Fruit fly (Drosophila melanogaster) whole organism, prepupa: ENCODE measurements around the gene Sec63.
A peak's percentile ranks its signal among the peaks of the same experiment; 100 is the strongest.

ENCODE experiments used
- Blimp-1 ChIP-seq: fragments of 200-800 bp; sonication (Bioruptor generic); optimal IDR thresholded peaks from 3 replicates; lab custom pipeline; 2017; ENCODE audit warnings: missing biosample characterization, missing genetic modification characterization, mild to moderate bottlenecking, moderate library complexity, missing genetic modification reagents
- CG10669 ChIP-seq: fragments of 200-800 bp; sonication (Bioruptor generic); optimal IDR thresholded peaks from 3 replicates; lab custom pipeline; 2018; ENCODE audit warnings: missing biosample characterization, mild to moderate bottlenecking, missing genetic modification characterization, moderate library complexity
- CG11294 ChIP-seq: fragments of 200-800 bp; sonication (Bioruptor generic); IDR thresholded peaks from 2 replicates; pipeline ENCODE4 v1.3.6; 2022; ENCODE audit warnings: missing biosample characterization, missing genetic modification characterization
- CG11762 ChIP-seq: fragments of 200-800 bp; sonication (Bioruptor generic); optimal IDR thresholded peaks from 3 replicates; lab custom pipeline; 2016; ENCODE audit warnings: missing biosample characterization, missing genetic modification characterization; ENCODE audit not compliant: insufficient read depth
- CG11902 ChIP-seq: fragments of 200-800 bp; sonication (Bioruptor generic); optimal IDR thresholded peaks from 3 replicates; lab custom pipeline; 2016; ENCODE audit warnings: missing biosample characterization, missing genetic modification characterization
- CG1621 ChIP-seq: fragments of 200-800 bp; sonication (Bioruptor generic); optimal IDR thresholded peaks from 3 replicates; lab custom pipeline; 2018; ENCODE audit warnings: missing biosample characterization, mild to moderate bottlenecking, missing genetic modification characterization
- CG16779 ChIP-seq: fragments of 200-800 bp; sonication (Bioruptor generic); optimal IDR thresholded peaks from 3 replicates; lab custom pipeline; 2017; ENCODE audit warnings: missing biosample characterization, mild to moderate bottlenecking, missing genetic modification characterization
- CG3032 ChIP-seq: fragments of 200-800 bp; optimal IDR thresholded peaks from 2 replicates; lab custom pipeline; 2019; ENCODE audit warnings: missing biosample characterization, mild to moderate bottlenecking, missing genetic modification characterization, moderate library complexity
- CG31627 ChIP-seq: fragments of 200-800 bp; sonication (Bioruptor generic); optimal IDR thresholded peaks from 3 replicates; lab custom pipeline; 2016; ENCODE audit warnings: missing biosample characterization, missing genetic modification characterization
- CG32006 ChIP-seq: fragments of 200-800 bp; sonication (Bioruptor generic); optimal IDR thresholded peaks from 3 replicates; lab custom pipeline; 2017; ENCODE audit warnings: missing biosample characterization, mild to moderate bottlenecking, missing genetic modification characterization
- CG34406 ChIP-seq: fragments of 200-800 bp; sonication (Bioruptor generic); optimal IDR thresholded peaks from 3 replicates; lab custom pipeline; 2016; ENCODE audit warnings: missing biosample characterization, missing genetic modification characterization
- CG3919 ChIP-seq: fragments of 200-800 bp; sonication (Bioruptor generic); optimal IDR thresholded peaks from 3 replicates; lab custom pipeline; 2016; ENCODE audit warnings: missing biosample characterization, missing genetic modification characterization
- CG4318 ChIP-seq: fragments of 200-800 bp; sonication (Bioruptor generic); optimal IDR thresholded peaks from 3 replicates; lab custom pipeline; 2017; ENCODE audit warnings: missing biosample characterization, mild to moderate bottlenecking, missing genetic modification characterization
- CG6163 ChIP-seq: fragments of 200-800 bp; sonication (Bioruptor generic); IDR thresholded peaks from 3 replicates; pipeline ENCODE4 v1.3.6; 2022; ENCODE audit warnings: missing biosample characterization, missing genetic modification characterization
- CG6276 ChIP-seq: fragments of 200-800 bp; sonication (Bioruptor generic); optimal IDR thresholded peaks from 2 replicates; lab custom pipeline; 2017; ENCODE audit warnings: missing biosample characterization, mild to moderate bottlenecking, missing genetic modification characterization
- CG6792 ChIP-seq: fragments of 200-800 bp; sonication (Bioruptor generic); optimal IDR thresholded peaks from 3 replicates; lab custom pipeline; 2016; ENCODE audit warnings: missing biosample characterization, missing genetic modification characterization
- CG6808 ChIP-seq: fragments of 200-800 bp; sonication (Bioruptor generic); optimal IDR thresholded peaks from 3 replicates; lab custom pipeline; 2017; ENCODE audit warnings: missing biosample characterization, missing genetic modification characterization, mild to moderate bottlenecking, moderate library complexity, missing genetic modification reagents
- CG6854 ChIP-seq: fragments of 200-800 bp; sonication (Bioruptor generic); optimal IDR thresholded peaks from 2 replicates; lab custom pipeline; 2017; ENCODE audit warnings: missing biosample characterization, mild to moderate bottlenecking, missing genetic modification characterization
- CG8119 ChIP-seq: fragments of 200-800 bp; sonication (Bioruptor generic); IDR thresholded peaks from 3 replicates; pipeline ENCODE4 v1.3.6; 2022; ENCODE audit warnings: missing biosample characterization, missing genetic modification characterization
- CG8319 ChIP-seq: fragments of 200-800 bp; sonication (Bioruptor generic); optimal IDR thresholded peaks from 3 replicates; lab custom pipeline; 2016; ENCODE audit warnings: missing biosample characterization, missing genetic modification characterization
- CG9139 ChIP-seq: fragments of 200-800 bp; sonication (Bioruptor generic); optimal IDR thresholded peaks from 3 replicates; lab custom pipeline; 2017; ENCODE audit warnings: missing biosample characterization, mild to moderate bottlenecking, missing genetic modification characterization
- Eip75B ChIP-seq: fragments of 200-800 bp; sonication (Bioruptor generic); optimal IDR thresholded peaks from 3 replicates; lab custom pipeline; 2016; ENCODE audit warnings: missing biosample characterization, missing genetic modification characterization
- Ets21C ChIP-seq: fragments of 200-800 bp; sonication (Bioruptor generic); optimal IDR thresholded peaks from 3 replicates; lab custom pipeline; 2016; ENCODE audit warnings: missing biosample characterization, missing genetic modification characterization
- Ets96B ChIP-seq: fragments of 200-800 bp; optimal IDR thresholded peaks from 2 replicates; lab custom pipeline; 2019; ENCODE audit warnings: missing biosample characterization, mild to moderate bottlenecking, missing genetic modification characterization, moderate library complexity
- Gug ChIP-seq: fragments of 200-800 bp; sonication (Bioruptor generic); IDR thresholded peaks from 2 replicates; pipeline ENCODE4 v1.3.6; 2022; ENCODE audit warnings: missing biosample characterization, missing genetic modification characterization
- Hr38 ChIP-seq: sonication (Bioruptor generic); optimal IDR thresholded peaks from 2 replicates; lab custom pipeline; 2016; ENCODE audit warnings: missing biosample characterization, missing genetic modification characterization
- Hr39 ChIP-seq: fragments of 200-800 bp; sonication (Bioruptor generic); optimal IDR thresholded peaks from 2 replicates; lab custom pipeline; 2016; ENCODE audit warnings: missing biosample characterization, missing genetic modification characterization
- Hr4 ChIP-seq: fragments of 200-800 bp; sonication (Bioruptor generic); optimal IDR thresholded peaks from 3 replicates; lab custom pipeline; 2016; ENCODE audit warnings: missing biosample characterization, missing genetic modification characterization
- Lpt ChIP-seq: fragments of 200-800 bp; sonication (Bioruptor generic); optimal IDR thresholded peaks from 3 replicates; lab custom pipeline; 2016; ENCODE audit warnings: missing biosample characterization, missing genetic modification characterization
- Met ChIP-seq: fragments of 200-800 bp; sonication (Bioruptor generic); optimal IDR thresholded peaks from 3 replicates; lab custom pipeline; 2016; ENCODE audit warnings: missing biosample characterization, missing genetic modification characterization
- OdsH ChIP-seq: fragments of 200-800 bp; sonication (Bioruptor generic); optimal IDR thresholded peaks from 3 replicates; lab custom pipeline; 2016; ENCODE audit warnings: missing biosample characterization, missing genetic modification characterization
- Smox ChIP-seq: fragments of 200-800 bp; sonication (Bioruptor generic); optimal IDR thresholded peaks from 3 replicates; lab custom pipeline; 2016; ENCODE audit warnings: missing biosample characterization, missing genetic modification characterization
- Sox102F ChIP-seq: fragments of 200-800 bp; sonication (Bioruptor generic); optimal IDR thresholded peaks from 2 replicates; lab custom pipeline; 2016; ENCODE audit warnings: missing biosample characterization, mild to moderate bottlenecking, missing genetic modification characterization
- Sox14 ChIP-seq: fragments of 200-800 bp; sonication (Bioruptor generic); optimal IDR thresholded peaks from 3 replicates; lab custom pipeline; 2016; ENCODE audit warnings: missing biosample characterization, missing genetic modification characterization
- Sox15 ChIP-seq: fragments of 200-800 bp; sonication (Bioruptor generic); optimal IDR thresholded peaks from 3 replicates; lab custom pipeline; 2016; ENCODE audit warnings: missing biosample characterization, missing genetic modification characterization
- achi ChIP-seq: fragments of 200-800 bp; sonication (Bioruptor generic); optimal IDR thresholded peaks from 3 replicates; lab custom pipeline; 2016; ENCODE audit warnings: missing biosample characterization, missing genetic modification characterization
- cyc ChIP-seq: fragments of 200-800 bp; sonication (Bioruptor generic); optimal IDR thresholded peaks from 3 replicates; lab custom pipeline; 2016; ENCODE audit warnings: missing biosample characterization, missing genetic modification characterization
- dac ChIP-seq: fragments of 200-800 bp; sonication (Bioruptor generic); optimal IDR thresholded peaks from 2 replicates; lab custom pipeline; 2017; ENCODE audit warnings: missing biosample characterization, mild to moderate bottlenecking, missing genetic modification characterization
- dsx ChIP-seq: fragments of 200-800 bp; optimal IDR thresholded peaks from 3 replicates; lab custom pipeline; 2019; ENCODE audit warnings: missing biosample characterization, mild to moderate bottlenecking, missing genetic modification characterization, moderate library complexity; ENCODE audit not compliant: poor library complexity, severe bottlenecking
- eg ChIP-seq: fragments of 200-800 bp; sonication (Bioruptor generic); IDR thresholded peaks from 3 replicates; pipeline ENCODE4 v1.3.6; 2022; ENCODE audit warnings: missing biosample characterization, missing genetic modification characterization
- esn ChIP-seq: fragments of 200-800 bp; sonication (Bioruptor generic); optimal IDR thresholded peaks from 2 replicates; lab custom pipeline; 2016; ENCODE audit warnings: missing biosample characterization, mild to moderate bottlenecking, missing genetic modification characterization, moderate library complexity
- fd59A ChIP-seq: fragments of 200-800 bp; sonication (Bioruptor generic); optimal IDR thresholded peaks from 2 replicates; lab custom pipeline; 2017; ENCODE audit warnings: missing biosample characterization, mild to moderate bottlenecking, missing genetic modification characterization, missing genetic modification reagents
- fd85E ChIP-seq: fragments of 200-800 bp; sonication (Bioruptor generic); optimal IDR thresholded peaks from 3 replicates; lab custom pipeline; 2016; ENCODE audit warnings: missing biosample characterization, missing genetic modification characterization
- lz ChIP-seq: fragments of 200-800 bp; sonication (Bioruptor generic); optimal IDR thresholded peaks from 3 replicates; lab custom pipeline; 2016; ENCODE audit warnings: missing biosample characterization, missing genetic modification characterization
- net ChIP-seq: fragments of 200-800 bp; sonication (Bioruptor generic); optimal IDR thresholded peaks from 3 replicates; lab custom pipeline; 2016; ENCODE audit warnings: missing biosample characterization, missing genetic modification characterization
- pdm3 ChIP-seq: fragments of 200-800 bp; sonication (Bioruptor generic); optimal IDR thresholded peaks from 3 replicates; lab custom pipeline; 2016; ENCODE audit warnings: missing biosample characterization, missing genetic modification characterization
- salr ChIP-seq, 2 experiments: fragments of 200-800 bp; sonication (Bioruptor generic); optimal IDR thresholded peaks; 3 replicates each; lab custom pipeline; 2016 to 2018; ENCODE audit warnings: missing biosample characterization in 2 of 2, missing genetic modification characterization in 2 of 2, mild to moderate bottlenecking in 1 of 2
- spab ChIP-seq: fragments of 200-800 bp; sonication (Bioruptor generic); optimal IDR thresholded peaks from 2 replicates; lab custom pipeline; 2017; ENCODE audit warnings: missing biosample characterization, mild to moderate bottlenecking, missing genetic modification characterization, missing genetic modification reagents
- ss ChIP-seq, 2 experiments: fragments of 200-800 bp; sonication (Bioruptor generic); optimal IDR thresholded peaks; 2 replicates in 1 of 2; 3 replicates in 1 of 2; lab custom pipeline; 2017 to 2018; ENCODE audit warnings: mild to moderate bottlenecking in 2 of 2, missing biosample characterization in 2 of 2, missing genetic modification characterization in 2 of 2, moderate library complexity in 1 of 2
- svp ChIP-seq: fragments of 200-800 bp; sonication (Bioruptor generic); peaks from one replicate; lab custom pipeline; 2016; ENCODE audit warnings: missing biosample characterization, missing genetic modification characterization
- topi ChIP-seq: fragments of 200-800 bp; sonication (Bioruptor generic); optimal IDR thresholded peaks from 3 replicates; lab custom pipeline; 2016; ENCODE audit warnings: missing biosample characterization, missing genetic modification characterization
- vri ChIP-seq: fragments of 200-800 bp; sonication (Bioruptor generic); optimal IDR thresholded peaks from 3 replicates; lab custom pipeline; 2016; ENCODE audit warnings: missing biosample characterization, mild to moderate bottlenecking, missing genetic modification characterization

Sec63 gene

DNA sequence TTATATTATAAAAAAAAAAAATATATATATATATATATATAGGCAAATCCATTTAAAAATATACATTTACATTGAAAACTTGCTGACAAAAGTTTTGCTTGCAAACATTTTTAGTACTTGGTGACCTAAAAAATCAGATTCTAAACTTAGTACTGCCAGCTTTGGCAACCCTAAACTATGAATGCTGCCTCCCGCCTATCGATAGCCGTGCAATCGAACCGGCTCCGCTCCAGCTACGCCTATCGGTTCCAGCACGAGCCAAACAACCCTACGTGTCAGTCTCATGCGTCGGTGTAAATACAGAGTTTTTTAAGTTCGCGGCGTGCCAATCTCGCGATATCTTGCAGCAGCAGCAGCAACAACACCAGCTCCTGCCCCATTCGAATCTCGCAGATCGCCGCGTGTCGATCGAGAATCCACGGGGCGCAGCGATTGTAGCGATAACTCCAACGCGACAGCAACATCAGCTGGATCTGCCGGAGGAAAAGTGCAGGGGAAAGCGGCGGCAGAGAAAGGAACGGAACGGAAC lies at the start of gene Sec63:
Sec63 (plus strand) TSS at position 238 of the 529 bp plus-strand sequence.
- peak; percentile 38 for TF ChIP-seq CG3032 (tag; lab: Kevin White, UChicago)
- TF ChIP-seq CG6792 (GFP tag; lab: Kevin White, UChicago), result peak; percentile 4
- no peak for TF ChIP-seq fd59A (GFP tag; lab: Kevin White, UChicago)
- no peak for TF ChIP-seq svp (GFP tag; lab: Kevin White, UChicago)
- TF ChIP-seq CG32006 (GFP tag; lab: Kevin White, UChicago), result peak; percentile 43
- peak; percentile 50 for TF ChIP-seq OdsH (GFP tag; lab: Kevin White, UChicago)
- TF ChIP-seq CG8119 (GFP tag; lab: Robert Waterston, UW), result no peak; the same call in 2 of the 3 replicates
- TF ChIP-seq fd85E (GFP tag; lab: Kevin White, UChicago), result no peak
- no peak for TF ChIP-seq salr (GFP tag; optimal IDR thresholded peaks at IDR 0.05; lab: Kevin White, UChicago)
- TF ChIP-seq CG4318 (GFP tag; lab: Kevin White, UChicago), result no peak
- no peak for TF ChIP-seq Sox102F (GFP tag; lab: Kevin White, UChicago)
- peak; percentile 49 for TF ChIP-seq achi (GFP tag; lab: Kevin White, UChicago)
- TF ChIP-seq pdm3, result no peak
- TF ChIP-seq CG6808 (GFP tag; lab: Kevin White, UChicago), result peak; percentile 17
- TF ChIP-seq CG11762 (GFP tag; lab: Kevin White, UChicago), result no peak
- peak; percentile 96 for TF ChIP-seq CG8319 (GFP tag; lab: Kevin White, UChicago)
- TF ChIP-seq Ets21C (GFP tag; lab: Kevin White, UChicago), result no peak
- TF ChIP-seq CG31627 (GFP tag; lab: Kevin White, UChicago), result peak; percentile 34
- TF ChIP-seq CG34406 (GFP tag; lab: Kevin White, UChicago), result peak; percentile 38
- no peak for TF ChIP-seq ss (GFP tag; optimal IDR thresholded peaks at IDR 0.05; lab: Kevin White, UChicago)
- TF ChIP-seq Hr4 (GFP tag; lab: Kevin White, UChicago), result no peak
- TF ChIP-seq esn (GFP tag; lab: Kevin White, UChicago), result peak; percentile 16
- TF ChIP-seq Hr39 (GFP tag; lab: Kevin White, UChicago), result peak; percentile 39
- no peak for TF ChIP-seq CG16779 (tag; lab: Kevin White, UChicago)
- TF ChIP-seq CG1621 (tag; lab: Kevin White, UChicago), result peak; percentile 49
- TF ChIP-seq Met (GFP tag; lab: Kevin White, UChicago), result no peak
- TF ChIP-seq Gug, result no peak
- no peak for TF ChIP-seq Sox15 (GFP tag; lab: Kevin White, UChicago)
- TF ChIP-seq cyc (GFP tag; lab: Kevin White, UChicago), result no peak
- TF ChIP-seq CG9139 (GFP tag; lab: Kevin White, UChicago), result no peak
- TF ChIP-seq net (GFP tag; lab: Kevin White, UChicago), result no peak
- TF ChIP-seq Smox (GFP tag; lab: Kevin White, UChicago), result no peak
- TF ChIP-seq Hr38 (GFP tag; lab: Kevin White, UChicago), result no peak
- TF ChIP-seq CG6854 (GFP tag; lab: Kevin White, UChicago), result no peak
- no peak for TF ChIP-seq Ets96B (tag; lab: Kevin White, UChicago)
- peak; percentile 24 for TF ChIP-seq vri (GFP tag; lab: Kevin White, UChicago)
- TF ChIP-seq CG6276 (GFP tag; lab: Kevin White, UChicago), result no peak
- TF ChIP-seq spab (GFP tag; lab: Kevin White, UChicago), result no peak
- TF ChIP-seq lz, result no peak
- TF ChIP-seq dac, result no peak
- TF ChIP-seq CG3919, result peak; percentile 17
- no peak for TF ChIP-seq CG10669 (GFP tag; lab: Kevin White, UChicago)
- TF ChIP-seq Blimp-1 (GFP tag; lab: Kevin White, UChicago), result no peak
- no peak for TF ChIP-seq topi (GFP tag; lab: Kevin White, UChicago)
- TF ChIP-seq Eip75B (GFP tag; lab: Kevin White, UChicago), result no peak
- peak; percentile 20 for TF ChIP-seq Sox14 (GFP tag; lab: Kevin White, UChicago)
- no peak for TF ChIP-seq CG11294 (GFP tag; lab: Robert Waterston, UW)
- no peak for TF ChIP-seq Lpt (GFP tag; lab: Kevin White, UChicago)
- TF ChIP-seq dsx, result no peak
- TF ChIP-seq CG11902 (GFP tag; lab: Kevin White, UChicago), result peak; percentile 2
- peak; percentile 51; the same call in 2 of the 3 replicates for TF ChIP-seq eg (GFP tag; lab: Robert Waterston, UW)
- TF ChIP-seq CG6163 (GFP tag; lab: Robert Waterston, UW), result peak; percentile 56; the same call in 2 of the 3 replicates
